Worm (Caenorhabditis elegans): ENCODE measurements around the gene F46B6.12.

DNA sequence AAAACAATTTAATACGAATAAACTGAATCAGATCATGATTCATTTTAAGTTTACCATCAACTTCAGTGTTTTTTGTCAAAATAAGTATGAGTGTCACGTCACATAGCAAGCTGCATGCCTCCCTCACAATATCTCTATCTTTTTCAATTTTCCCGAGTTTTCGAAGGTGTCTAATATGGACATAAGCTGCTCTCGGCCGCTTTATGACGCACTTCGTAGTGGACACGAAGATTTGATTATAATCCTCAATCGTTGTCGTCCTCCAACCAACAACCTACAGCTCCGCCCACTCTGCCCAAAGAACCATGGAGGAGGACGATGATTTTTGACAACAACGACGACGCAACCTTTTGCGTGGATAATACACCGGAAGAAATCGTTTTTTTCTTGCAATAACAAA, 20.4 kb upstream of the F46B6.12 start:
- TF ChIP-seq mep-1 (tag; optimal IDR thresholded peaks at IDR 0.05) (no peak), lsy-2 (tag; optimal IDR thresholded peaks at IDR 0.05) (no peak), flh-1 (GFP tag; optimal IDR thresholded peaks at IDR 0.05) (no peak), unc-62 (GFP tag; optimal IDR thresholded peaks at IDR 0.05) (no peak), unc-39 (tag; optimal IDR thresholded peaks at IDR 0.05) (no peak), M03D4.4 (tag; optimal IDR thresholded peaks at IDR 0.05) (no peak), nhr-76 (tag; optimal IDR thresholded peaks at IDR 0.05) (no peak), bed-3 (GFP tag; optimal IDR thresholded peaks at IDR 0.05) (no peak)
